Worm (Caenorhabditis elegans) whole organism, L2 larva: ENCODE data around the gene W04G3.7.

Experiments
- C34F6.9 ChIP-seq: fragments of 150-350 bp; optimal IDR thresholded peaks from 2 replicates; lab custom pipeline; 2014; ENCODE audit warnings: missing biosample characterization, missing genetic modification characterization
- F13H6.1 ChIP-seq: sonication (generic microtip); optimal IDR thresholded peaks from 2 replicates; lab custom pipeline; 2016; ENCODE audit warnings: missing genetic modification characterization, missing compliant biosample characterization
- Y55F3AM.14 ChIP-seq: fragments of 200-800 bp; sonication (Bioruptor generic); optimal IDR thresholded peaks from 2 replicates; lab custom pipeline; 2018; ENCODE audit warnings: mild to moderate bottlenecking, missing genetic modification characterization, missing compliant biosample characterization
- ZK546.5 ChIP-seq: sonication (generic microtip); optimal IDR thresholded peaks from 2 replicates; lab custom pipeline; 2017; ENCODE audit warnings: missing biosample characterization, missing genetic modification characterization
- alr-1 ChIP-seq: fragments of 150-350 bp; optimal IDR thresholded peaks from 2 replicates; lab custom pipeline; 2014; ENCODE audit warnings: missing biosample characterization, missing genetic modification characterization
- aly-2 ChIP-seq: fragments of 150-350 bp; optimal IDR thresholded peaks from 2 replicates; lab custom pipeline; 2014; ENCODE audit warnings: missing biosample characterization, missing genetic modification characterization
- ama-1 ChIP-seq: fragments of 150-350 bp; optimal IDR thresholded peaks from 2 replicates; lab custom pipeline; 2018; ENCODE audit warnings: inconsistent platforms
- blmp-1 ChIP-seq: sonication (generic microtip); optimal IDR thresholded peaks from 2 replicates; lab custom pipeline; 2017; ENCODE audit warnings: missing genetic modification characterization, mild to moderate bottlenecking, missing compliant biosample characterization, antibody characterized with exemption, moderate library complexity; ENCODE audit not compliant: insufficient read depth
- ceh-16 ChIP-seq: fragments of 150-350 bp; optimal IDR thresholded peaks from 2 replicates; lab custom pipeline; 2014; ENCODE audit warnings: missing biosample characterization, missing genetic modification characterization
- ceh-82 ChIP-seq: fragments of 150-350 bp; optimal IDR thresholded peaks from 2 replicates; lab custom pipeline; 2014; ENCODE audit warnings: missing biosample characterization, missing genetic modification characterization
- crh-2 ChIP-seq: sonication (generic microtip); optimal IDR thresholded peaks from 2 replicates; lab custom pipeline; 2017; ENCODE audit warnings: missing biosample characterization, missing genetic modification characterization
- dmd-4 ChIP-seq: sonication (generic microtip); optimal IDR thresholded peaks from 2 replicates; lab custom pipeline; 2017; ENCODE audit warnings: missing biosample characterization, missing genetic modification characterization
- egl-27 ChIP-seq: sonication (generic microtip); optimal IDR thresholded peaks from 3 replicates; lab custom pipeline; 2017; ENCODE audit warnings: missing biosample characterization, missing genetic modification reagents, missing genetic modification characterization
- elt-1 ChIP-seq: fragments of 150-350 bp; optimal IDR thresholded peaks from 2 replicates; lab custom pipeline; 2014; ENCODE audit warnings: missing biosample characterization, missing genetic modification characterization
- fos-1 ChIP-seq: fragments of 150-350 bp; optimal IDR thresholded peaks from 2 replicates; lab custom pipeline; 2014; ENCODE audit warnings: missing biosample characterization, missing genetic modification characterization
- gmeb-1 ChIP-seq: fragments of 150-350 bp; optimal IDR thresholded peaks from 2 replicates; lab custom pipeline; 2014; ENCODE audit warnings: missing biosample characterization, missing genetic modification characterization
- lin-11 ChIP-seq: fragments of 150-350 bp; sonication (generic microtip); optimal IDR thresholded peaks from 2 replicates; lab custom pipeline; 2014; ENCODE audit warnings: missing biosample characterization, missing genetic modification characterization, inconsistent platforms, mixed read lengths
- lin-13 ChIP-seq: fragments of 150-350 bp; optimal IDR thresholded peaks from 2 replicates; lab custom pipeline; 2014; ENCODE audit warnings: missing biosample characterization, missing genetic modification reagents, missing genetic modification characterization
- lin-39 ChIP-seq: fragments of 150-350 bp; optimal IDR thresholded peaks from 2 replicates; lab custom pipeline; 2014; ENCODE audit warnings: missing biosample characterization, missing genetic modification reagents, missing genetic modification characterization
- lsy-2 ChIP-seq, 2 experiments: fragments of 150-350 bp in 1 of 2; sonication (generic microtip) in 1 of 2; optimal IDR thresholded peaks; 2 replicates each; lab custom pipeline; 2014 to 2017; ENCODE audit warnings: missing biosample characterization in 2 of 2, missing genetic modification characterization in 2 of 2
- mab-5 ChIP-seq: fragments of 150-350 bp; optimal IDR thresholded peaks from 2 replicates; lab custom pipeline; 2014; ENCODE audit warnings: missing biosample characterization, missing genetic modification characterization
- mbf-1 ChIP-seq: sonication (generic microtip); optimal IDR thresholded peaks from 2 replicates; lab custom pipeline; 2017; ENCODE audit warnings: missing biosample characterization, missing genetic modification characterization
- mdl-1 ChIP-seq, 2 experiments: fragments of 150-350 bp in 1 of 2; sonication (generic microtip) in 1 of 2; optimal IDR thresholded peaks; 2 replicates each; lab custom pipeline; 2017; ENCODE audit warnings: missing biosample characterization in 2 of 2, missing genetic modification characterization in 2 of 2
- nhr-10 ChIP-seq: sonication (generic microtip); optimal IDR thresholded peaks from 2 replicates; lab custom pipeline; 2017; ENCODE audit warnings: missing biosample characterization, missing genetic modification characterization
- nhr-11 ChIP-seq: fragments of 150-350 bp; optimal IDR thresholded peaks from 2 replicates; lab custom pipeline; 2014; ENCODE audit warnings: missing biosample characterization, missing genetic modification characterization
- nhr-12 ChIP-seq: fragments of 150-350 bp; optimal IDR thresholded peaks from 2 replicates; lab custom pipeline; 2014; ENCODE audit warnings: missing biosample characterization, missing genetic modification characterization
- nhr-129 ChIP-seq: fragments of 150-350 bp; optimal IDR thresholded peaks from 2 replicates; lab custom pipeline; 2014; ENCODE audit warnings: missing biosample characterization, missing genetic modification characterization
- nhr-21 ChIP-seq: fragments of 150-350 bp; optimal IDR thresholded peaks from 2 replicates; lab custom pipeline; 2014; ENCODE audit warnings: missing biosample characterization, missing genetic modification characterization
- nhr-23 ChIP-seq: fragments of 150-350 bp; optimal IDR thresholded peaks from 2 replicates; lab custom pipeline; 2014; ENCODE audit warnings: missing biosample characterization, missing genetic modification reagents, missing genetic modification characterization
- nhr-237 ChIP-seq: fragments of 150-350 bp; optimal IDR thresholded peaks from 2 replicates; lab custom pipeline; 2014; ENCODE audit warnings: missing biosample characterization, missing genetic modification characterization
- nhr-25 ChIP-seq: fragments of 150-350 bp; sonication (generic microtip); optimal IDR thresholded peaks from 3 replicates; lab custom pipeline; 2014; ENCODE audit warnings: missing biosample characterization, missing genetic modification characterization
- nhr-6 ChIP-seq: fragments of 150-350 bp; optimal IDR thresholded peaks from 2 replicates; lab custom pipeline; 2014; ENCODE audit warnings: missing biosample characterization, missing genetic modification characterization
- nhr-77 ChIP-seq: fragments of 150-350 bp; optimal IDR thresholded peaks from 2 replicates; lab custom pipeline; 2014; ENCODE audit warnings: missing biosample characterization, missing genetic modification characterization
- sem-4 ChIP-seq: fragments of 150-350 bp; optimal IDR thresholded peaks from 2 replicates; lab custom pipeline; 2014; ENCODE audit warnings: missing biosample characterization, missing genetic modification reagents, missing genetic modification characterization
- sma-3 ChIP-seq: sonication (generic microtip); optimal IDR thresholded peaks from 2 replicates; lab custom pipeline; 2016; ENCODE audit warnings: missing genetic modification reagents, missing genetic modification characterization, missing compliant biosample characterization
- snpc-4 ChIP-seq: fragments of 150-350 bp; optimal IDR thresholded peaks from 2 replicates; lab custom pipeline; 2014; ENCODE audit warnings: missing biosample characterization, missing genetic modification characterization
- unc-39 ChIP-seq: fragments of 150-350 bp; optimal IDR thresholded peaks from 2 replicates; lab custom pipeline; 2014; ENCODE audit warnings: missing biosample characterization, missing genetic modification characterization
- unc-55 ChIP-seq: fragments of 150-350 bp; sonication (generic microtip); optimal IDR thresholded peaks from 3 replicates; lab custom pipeline; 2014; ENCODE audit warnings: missing biosample characterization, missing genetic modification reagents, missing genetic modification characterization
- unc-62 ChIP-seq: fragments of 150-350 bp; optimal IDR thresholded peaks from 2 replicates; lab custom pipeline; 2014; ENCODE audit warnings: missing biosample characterization, missing genetic modification reagents, missing genetic modification characterization
- zag-1 ChIP-seq: fragments of 150-350 bp; optimal IDR thresholded peaks from 2 replicates; lab custom pipeline; 2014; ENCODE audit warnings: missing biosample characterization, missing genetic modification characterization
- ztf-11 ChIP-seq: sonication (generic microtip); optimal IDR thresholded peaks from 2 replicates; lab custom pipeline; 2017; ENCODE audit warnings: missing biosample characterization, missing genetic modification characterization
- ztf-4 ChIP-seq: fragments of 150-350 bp; optimal IDR thresholded peaks from 2 replicates; lab custom pipeline; 2014; ENCODE audit warnings: missing biosample characterization, missing genetic modification characterization

Gene W04G3.7

DNA sequence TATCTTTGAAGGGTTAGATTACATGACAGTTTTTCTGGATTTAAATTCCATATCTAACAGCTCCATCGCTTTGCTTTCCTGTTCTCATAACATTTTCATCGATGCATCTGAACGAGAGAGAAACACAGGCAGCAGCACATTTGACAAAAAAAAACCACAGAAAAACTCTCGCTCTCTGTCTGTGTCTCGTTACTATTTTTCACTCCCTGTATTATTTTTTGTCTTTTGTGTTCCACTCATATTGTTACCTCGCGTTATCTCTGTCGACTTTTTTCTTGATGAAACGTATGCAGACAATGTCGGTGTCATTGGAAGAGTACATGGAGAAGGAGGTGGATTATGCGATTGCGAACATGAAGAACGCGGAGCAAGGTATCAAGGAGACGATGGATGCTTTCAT, 3.9 kb upstream of the W04G3.7 start, which contains the start of gene W04G3.11:
Gene W04G3.11, plus strand, starts transcription at position 244 of the 400 bp plus-strand sequence.
- TF ChIP-seq F13H6.1 (tag; lab: Kevin White, UChicago) = no peak
- TF ChIP-seq nhr-237 (tag; lab: Kevin White, UChicago) = no peak
- no peak for TF ChIP-seq unc-62 (GFP tag; lab: Kevin White, UChicago)
- no peak for TF ChIP-seq sem-4
- no peak for TF ChIP-seq gmeb-1
- no peak for TF ChIP-seq lin-13 (GFP tag; lab: Kevin White, UChicago)
- TF ChIP-seq C34F6.9 (tag; lab: Kevin White, UChicago) = no peak
- no peak for TF ChIP-seq ZK546.5 (tag; lab: Kevin White, UChicago)
- TF ChIP-seq ztf-4 = no peak
- TF ChIP-seq elt-1 = no peak
- TF ChIP-seq nhr-23 (tag; lab: Kevin White, UChicago) = no peak
- TF ChIP-seq snpc-4 = no peak
- TF ChIP-seq mab-5 (tag; lab: Kevin White, UChicago) = no peak
- TF ChIP-seq mbf-1 (tag; lab: Kevin White, UChicago) = no peak
- no peak for TF ChIP-seq lin-11 (tag; lab: Kevin White, UChicago)
- no peak for TF ChIP-seq lin-39 (tag; lab: Kevin White, UChicago)
- TF ChIP-seq crh-2 (tag; lab: Kevin White, UChicago) = no peak
- TF ChIP-seq dmd-4 (tag; lab: Kevin White, UChicago) = no peak

DNA sequence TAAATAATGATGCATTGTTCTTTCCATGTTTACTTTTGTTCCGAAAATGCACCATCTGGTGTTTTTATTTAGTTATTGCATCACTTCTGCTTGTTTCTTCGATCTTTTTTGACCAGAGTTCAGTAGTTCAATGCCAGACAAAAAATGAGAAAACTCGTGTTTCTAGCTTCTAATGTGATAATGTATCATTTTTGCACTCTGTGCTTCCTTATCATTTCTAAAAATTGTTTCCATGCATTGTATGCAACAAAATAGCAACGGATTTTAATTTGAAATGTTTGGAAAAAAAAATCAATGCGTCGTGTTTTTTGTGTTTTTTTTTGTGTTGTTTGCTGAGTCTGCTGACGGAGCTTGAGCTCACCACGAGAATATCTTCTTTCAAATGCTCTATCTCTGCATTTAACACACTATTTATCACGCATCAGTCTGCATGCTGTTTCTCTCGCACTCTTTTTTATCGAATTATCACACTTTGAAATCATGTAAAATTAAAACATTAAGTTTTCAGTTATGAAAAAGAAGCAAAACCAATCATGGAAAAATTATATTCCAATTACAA, 4.8 kb downstream of the W04G3.7 start, which contains the start of gene sulp-7:
Gene sulp-7, plus strand, starts transcription at position 509 of the 559 bp plus-strand sequence.
- TF ChIP-seq zag-1 = no peak
- TF ChIP-seq ztf-11 (tag; lab: Kevin White, UChicago) = no peak
- no peak for TF ChIP-seq nhr-11
- no peak for TF ChIP-seq ceh-16 (tag; lab: Kevin White, UChicago)
- peak; percentile 43 for TF ChIP-seq nhr-129
- TF ChIP-seq crh-2 (tag; lab: Kevin White, UChicago) = peak; percentile 44
- no peak for TF ChIP-seq lsy-2 (tag; optimal IDR thresholded peaks at IDR 0.05; lab: Kevin White, UChicago)
- no peak for TF ChIP-seq blmp-1 (tag; lab: Kevin White, UChicago)
- peak; percentile 15 for TF ChIP-seq C34F6.9 (tag; lab: Kevin White, UChicago)
- no peak for TF ChIP-seq alr-1 (tag; lab: Kevin White, UChicago)
- TF ChIP-seq, all 48 proteins: peak for 3

- TF ChIP-seq unc-62 (GFP tag; lab: Kevin White, UChicago) (no peak), alr-1 (tag; lab: Kevin White, UChicago) (no peak), lsy-2 (tag; optimal IDR thresholded peaks at IDR 0.05; lab: Kevin White, UChicago) (no peak), nhr-6 (no peak), mdl-1 (tag; optimal IDR thresholded peaks at IDR 0.05; lab: Kevin White, UChicago) (no peak)
Measured at ce11 chrX:11079667-11080066, 5.4 kb downstream of the W04G3.7 start, which contains the start of gene W04G3.13. W04G3.13 (minus strand) TSS chrX:11079767.

DNA sequence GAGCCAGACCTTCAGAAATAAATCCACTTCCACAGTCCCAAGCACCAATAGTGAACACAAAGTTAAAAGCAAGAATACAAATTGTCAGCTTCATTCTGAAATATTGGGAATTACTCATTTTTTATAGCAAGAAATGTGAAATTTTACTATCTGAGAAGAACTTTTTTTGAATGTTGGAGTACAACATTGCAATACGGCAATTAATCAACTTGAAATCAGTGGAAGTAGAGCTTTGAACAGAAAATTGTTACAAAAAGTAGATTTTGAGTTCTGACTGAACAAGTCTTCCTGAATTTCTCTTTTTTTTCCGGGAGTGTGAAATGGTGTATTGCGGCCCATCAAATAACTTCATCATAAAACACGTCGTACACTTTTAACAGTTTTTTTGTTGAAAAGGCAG, 6.9 kb downstream of the W04G3.7 start, which contains the start of gene W04G3.10:
Gene W04G3.10, minus strand, starts transcription at position 101 of the 400 bp plus-strand sequence.
- TF ChIP-seq ztf-11 (tag; lab: Kevin White, UChicago) = no peak
- no peak for TF ChIP-seq nhr-10 (tag; lab: Kevin White, UChicago)
- no peak for TF ChIP-seq ceh-16 (tag; lab: Kevin White, UChicago)
- no peak for TF ChIP-seq gmeb-1
- no peak for TF ChIP-seq nhr-21 (tag; lab: Kevin White, UChicago)
- no peak for TF ChIP-seq lin-11 (tag; lab: Kevin White, UChicago)
- no peak for TF ChIP-seq alr-1 (tag; lab: Kevin White, UChicago)
- TF ChIP-seq nhr-77 = no peak
- TF ChIP-seq fos-1 (tag; lab: Kevin White, UChicago) = no peak
- TF ChIP-seq lsy-2 (tag; optimal IDR thresholded peaks at IDR 0.05; lab: Kevin White, UChicago) = no peak

DNA sequence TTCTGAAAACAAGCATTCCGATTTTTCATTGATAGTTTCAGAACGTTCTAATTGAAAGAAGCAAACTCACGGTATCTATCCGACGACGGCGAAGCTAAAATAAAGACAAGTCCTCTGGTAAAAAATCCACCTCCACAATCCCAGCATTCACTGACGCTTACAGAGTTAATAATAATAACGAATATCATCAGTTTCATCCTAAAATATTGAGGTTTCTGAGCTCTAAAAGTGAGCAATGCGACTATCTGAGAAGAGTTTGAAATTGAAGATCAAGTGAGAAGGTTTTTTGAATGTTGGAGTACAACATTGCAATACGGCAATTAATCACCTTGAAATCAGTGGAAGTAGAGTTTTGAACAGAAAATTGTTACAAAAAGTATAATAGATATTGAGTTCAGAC, 8.6 kb downstream of the W04G3.7 start, which contains the start of gene W04G3.12:
Gene W04G3.12, minus strand, starts transcription at position 311 of the 400 bp plus-strand sequence.
- TF ChIP-seq unc-39 (tag; lab: Kevin White, UChicago) = no peak
- TF ChIP-seq nhr-11 = no peak
- no peak for TF ChIP-seq nhr-129
- no peak for TF ChIP-seq nhr-25 (tag; lab: Kevin White, UChicago)
- TF ChIP-seq unc-55 (GFP tag; lab: Kevin White, UChicago) = no peak
- no peak for TF ChIP-seq egl-27 (tag; lab: Kevin White, UChicago)
- TF ChIP-seq sma-3 (GFP tag; lab: Kevin White, UChicago) = no peak
- TF ChIP-seq Y55F3AM.14 (GFP tag; lab: Kevin White, UChicago) = no peak
- no peak for TF ChIP-seq F13H6.1 (tag; lab: Kevin White, UChicago)
- TF ChIP-seq ama-1 (lab: Kevin White, UChicago) = no peak
- TF ChIP-seq alr-1 (tag; lab: Kevin White, UChicago) = no peak
- TF ChIP-seq fos-1 (tag; lab: Kevin White, UChicago) = no peak
- no peak for TF ChIP-seq aly-2
- no peak for TF ChIP-seq ceh-82
- TF ChIP-seq nhr-12 (tag; lab: Kevin White, UChicago) = no peak
- no peak for TF ChIP-seq snpc-4
- TF ChIP-seq gmeb-1 = no peak
